Fruit fly (Drosophila melanogaster): Measurements from ENCODE around the gene tgo.

dm6 chr3R:9031797-9032418 is 12.1 kb upstream of the tgo start:
- no peak for TF ChIP-seq pan (optimal IDR thresholded peaks at IDR 0.05)
- no peak for TF ChIP-seq psq (optimal IDR thresholded peaks at IDR 0.05)
- TF ChIP-seq usp (GFP tag; optimal IDR thresholded peaks at IDR 0.05): no peak
- TF ChIP-seq EcR (GFP tag; optimal IDR thresholded peaks at IDR 0.05): no peak
- no peak for TF ChIP-seq Dll (optimal IDR thresholded peaks at IDR 0.05)
- no peak for TF ChIP-seq CG8478 (optimal IDR thresholded peaks at IDR 0.05)

All from whole organism.